Worm (Caenorhabditis elegans) whole organism, L4 larva: ENCODE results near the gene R09D1.12.

Experiments
- aha-1 ChIP-seq: fragments of 150-350 bp; peaks from one replicate; lab custom pipeline; 2014; ENCODE audit warnings: missing biosample characterization, missing genetic modification characterization
- ama-1 ChIP-seq: fragments of 150-350 bp; optimal IDR thresholded peaks from 2 replicates; lab custom pipeline; 2014; ENCODE audit warnings: inconsistent platforms, mixed read lengths
- ces-1 ChIP-seq: fragments of 150-350 bp; sonication (generic microtip); optimal IDR thresholded peaks from 4 replicates; lab custom pipeline; 2014; ENCODE audit warnings: missing biosample characterization, missing genetic modification reagents, missing genetic modification characterization
- fos-1 ChIP-seq: fragments of 150-350 bp; optimal IDR thresholded peaks from 2 replicates; lab custom pipeline; 2014; ENCODE audit warnings: missing biosample characterization, missing genetic modification characterization
- hmg-1.1 ChIP-seq: fragments of 200-800 bp; sonication (Bioruptor generic); IDR thresholded peaks from 2 replicates; pipeline ENCODE4 v1.3.6; 2022; ENCODE audit warnings: missing genetic modification reagents, missing genetic modification characterization, missing compliant biosample characterization
- madf-9 ChIP-seq: fragments of 200-800 bp; sonication (Bioruptor generic); conservative IDR thresholded peaks from 2 replicates; pipeline ENCODE4 v1.3.6; 2022; ENCODE audit warnings: missing genetic modification reagents, missing genetic modification characterization, missing compliant biosample characterization
- nhr-11 ChIP-seq: fragments of 150-350 bp; optimal IDR thresholded peaks from 2 replicates; lab custom pipeline; 2014; ENCODE audit warnings: missing biosample characterization, missing genetic modification characterization
- nhr-28 ChIP-seq: fragments of 150-350 bp; optimal IDR thresholded peaks from 2 replicates; lab custom pipeline; 2014; ENCODE audit warnings: missing biosample characterization, missing genetic modification characterization
- snpc-4 ChIP-seq: fragments of 150-350 bp; optimal IDR thresholded peaks from 2 replicates; lab custom pipeline; 2014; ENCODE audit warnings: missing biosample characterization, missing genetic modification characterization

DNA sequence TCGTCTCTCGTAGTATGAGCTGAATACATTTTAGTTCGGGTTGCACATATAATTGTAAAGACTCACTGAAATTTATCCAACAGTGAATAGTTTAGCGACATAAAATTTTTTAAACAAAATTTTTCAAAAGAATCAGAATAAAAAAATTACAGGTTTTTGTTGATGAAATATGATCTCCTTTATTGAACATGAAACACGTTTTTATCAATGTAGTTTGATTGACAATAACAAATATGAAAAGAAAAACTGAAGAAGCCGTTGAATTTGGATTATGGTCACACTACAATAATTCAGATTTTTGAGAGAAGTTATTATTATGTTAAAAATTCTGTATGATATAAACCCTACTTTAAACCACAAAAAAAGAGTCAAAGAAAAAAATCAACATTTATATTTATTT, 12.0 kb downstream of the R09D1.12 start, which contains the start of gene chil-17:
- TF ChIP-seq madf-9 (GFP tag; lab: Robert Waterston, UW): no peak
- TF ChIP-seq snpc-4 (tag; lab: Kevin White, UChicago): no peak
- no peak for TF ChIP-seq nhr-28 (tag; lab: Kevin White, UChicago)
- TF ChIP-seq aha-1 (tag; lab: Kevin White, UChicago): no peak
- no peak for TF ChIP-seq hmg-1.1 (GFP tag; lab: Robert Waterston, UW)
- no peak for TF ChIP-seq fos-1 (tag; lab: Kevin White, UChicago)
- no peak for TF ChIP-seq ces-1 (GFP tag; lab: Kevin White, UChicago)
- no peak for TF ChIP-seq ama-1
- TF ChIP-seq nhr-11 (tag; lab: Kevin White, UChicago): no peak
